Fruit fly (Drosophila melanogaster) whole organism, embryonic: ENCODE measurements around the gene erm.

Experiments used
- Asciz ChIP-seq: fragments of 200-800 bp; sonication (Bioruptor generic); optimal IDR thresholded peaks from 2 replicates; lab custom pipeline; 2017; ENCODE audit warnings: missing biosample characterization, mild to moderate bottlenecking, missing genetic modification characterization, missing genetic modification reagents
- Atf6 ChIP-seq: fragments of 200-800 bp; sonication (Bioruptor generic); IDR thresholded peaks from 2 replicates; pipeline ENCODE4 v1.3.6; 2022; ENCODE audit warnings: missing biosample characterization, missing genetic modification characterization
- Bdp1 ChIP-seq: fragments of 200-800 bp; sonication (Bioruptor generic); optimal IDR thresholded peaks from 3 replicates; lab custom pipeline; 2016; ENCODE audit warnings: missing biosample characterization, missing genetic modification characterization
- CG10209 ChIP-seq: fragments of 200-800 bp; sonication (Bioruptor generic); optimal IDR thresholded peaks from 3 replicates; lab custom pipeline; 2017; ENCODE audit warnings: missing biosample characterization, mild to moderate bottlenecking, missing genetic modification characterization, missing genetic modification reagents
- CG10267 ChIP-seq: fragments of 200-800 bp; sonication (Bioruptor generic); optimal IDR thresholded peaks from 2 replicates; lab custom pipeline; 2018; ENCODE audit warnings: missing biosample characterization, mild to moderate bottlenecking, missing genetic modification characterization, moderate library complexity
- CG10654 ChIP-seq: fragments of 200-800 bp; sonication (Bioruptor generic); optimal IDR thresholded peaks from 2 replicates; lab custom pipeline; 2016; ENCODE audit warnings: missing biosample characterization, missing genetic modification characterization
- CG11695 ChIP-seq: fragments of 200-800 bp; sonication (Bioruptor generic); IDR thresholded peaks from 3 replicates; pipeline ENCODE4 v1.3.6; 2022; ENCODE audit warnings: missing biosample characterization, missing genetic modification characterization
- CG12104 ChIP-seq: fragments of 200-800 bp; sonication (Bioruptor generic); optimal IDR thresholded peaks from 3 replicates; lab custom pipeline; 2016; ENCODE audit warnings: missing biosample characterization, missing genetic modification characterization
- CG13287 ChIP-seq: fragments of 200-800 bp; sonication (Bioruptor generic); IDR thresholded peaks from 2 replicates; pipeline ENCODE4 v1.3.6; 2022; ENCODE audit warnings: missing biosample characterization, missing genetic modification characterization; ENCODE audit not compliant: partially characterized antibody
- CG14860 ChIP-seq: fragments of 200-800 bp; sonication (Bioruptor generic); IDR thresholded peaks from 3 replicates; pipeline ENCODE4 v1.3.6; 2022; ENCODE audit warnings: missing biosample characterization, missing genetic modification characterization; ENCODE audit not compliant: partially characterized antibody
- CG15601 ChIP-seq: fragments of 200-800 bp; sonication (Bioruptor generic); optimal IDR thresholded peaks from 3 replicates; lab custom pipeline; 2019; ENCODE audit warnings: missing biosample characterization, mild to moderate bottlenecking, missing genetic modification characterization, moderate library complexity
- CG1647 ChIP-seq: fragments of 200-800 bp; sonication (Bioruptor generic); optimal IDR thresholded peaks from 3 replicates; lab custom pipeline; 2016; ENCODE audit warnings: missing biosample characterization, missing genetic modification characterization
- CG17568 ChIP-seq: fragments of 200-800 bp; sonication (Bioruptor generic); optimal IDR thresholded peaks from 2 replicates; lab custom pipeline; 2018; ENCODE audit warnings: missing biosample characterization, mild to moderate bottlenecking, missing genetic modification characterization, moderate library complexity
- CG17912 ChIP-seq: fragments of 200-800 bp; sonication (Bioruptor generic); optimal IDR thresholded peaks from 2 replicates; lab custom pipeline; 2018; ENCODE audit warnings: missing biosample characterization, mild to moderate bottlenecking, missing genetic modification characterization
- CG2120 ChIP-seq: fragments of 200-800 bp; sonication (Bioruptor generic); optimal IDR thresholded peaks from 3 replicates; lab custom pipeline; 2016; ENCODE audit warnings: missing biosample characterization, missing genetic modification characterization
- CG33557 ChIP-seq: fragments of 200-800 bp; sonication (Bioruptor generic); optimal IDR thresholded peaks from 2 replicates; lab custom pipeline; 2019; ENCODE audit warnings: missing biosample characterization, mild to moderate bottlenecking, missing genetic modification characterization, moderate library complexity
- CG34224 ChIP-seq: fragments of 200-800 bp; sonication (Bioruptor generic); IDR thresholded peaks from 3 replicates; pipeline ENCODE4 v1.3.6; 2022; ENCODE audit warnings: missing biosample characterization, missing genetic modification characterization; ENCODE audit not compliant: partially characterized antibody
- CG3995 ChIP-seq: fragments of 200-800 bp; sonication (Bioruptor generic); optimal IDR thresholded peaks from 3 replicates; lab custom pipeline; 2016; ENCODE audit warnings: missing biosample characterization, missing genetic modification characterization
- CG42726 ChIP-seq: fragments of 200-800 bp; sonication (Bioruptor generic); IDR thresholded peaks from 2 replicates; pipeline ENCODE4 v1.3.6; 2022; ENCODE audit warnings: missing biosample characterization, missing genetic modification characterization; ENCODE audit not compliant: partially characterized antibody
- CG4820 ChIP-seq: fragments of 200-800 bp; sonication (Bioruptor generic); optimal IDR thresholded peaks from 3 replicates; lab custom pipeline; 2016; ENCODE audit warnings: missing biosample characterization, missing genetic modification characterization
- CG6791 ChIP-seq: fragments of 200-800 bp; sonication (Bioruptor generic); IDR thresholded peaks from 3 replicates; pipeline ENCODE4 v1.3.6; 2022; ENCODE audit warnings: missing biosample characterization, missing genetic modification characterization; ENCODE audit not compliant: partially characterized antibody
- CG7357 ChIP-seq: fragments of 200-800 bp; sonication (Bioruptor generic); IDR thresholded peaks from 3 replicates; pipeline ENCODE4 v1.3.6; 2022; ENCODE audit warnings: missing biosample characterization, missing genetic modification characterization
- CG7987 ChIP-seq: fragments of 200-800 bp; sonication (Bioruptor generic); optimal IDR thresholded peaks from 2 replicates; lab custom pipeline; 2018; ENCODE audit warnings: missing biosample characterization, mild to moderate bottlenecking, missing genetic modification characterization, moderate library complexity
- CG8290 ChIP-seq, 3 experiments: fragments of 200-800 bp; sonication (Bioruptor generic); optimal IDR thresholded peaks; 2 replicates each; lab custom pipeline; 2016 to 2019; ENCODE audit warnings: missing biosample characterization in 3 of 3, missing genetic modification characterization in 3 of 3, mild to moderate bottlenecking in 2 of 3, moderate library complexity in 1 of 3
- CG9609 ChIP-seq: fragments of 200-800 bp; sonication (Bioruptor generic); optimal IDR thresholded peaks from 3 replicates; lab custom pipeline; 2016; ENCODE audit warnings: missing biosample characterization, missing genetic modification characterization
- CTCF ChIP-seq: fragments of 200-800 bp; sonication (Bioruptor generic); optimal IDR thresholded peaks from 2 replicates; lab custom pipeline; 2017; ENCODE audit warnings: missing biosample characterization, mild to moderate bottlenecking, missing genetic modification characterization, moderate library complexity
- Doc3 ChIP-seq: fragments of 200-800 bp; sonication (Bioruptor generic); IDR thresholded peaks from 3 replicates; pipeline ENCODE4 v1.3.6; 2022; ENCODE audit warnings: missing biosample characterization, missing genetic modification characterization; ENCODE audit not compliant: partially characterized antibody
- Dref ChIP-seq: fragments of 200-800 bp; sonication (Bioruptor generic); IDR thresholded peaks from 2 replicates; pipeline ENCODE4 v1.3.6; 2022; ENCODE audit warnings: missing biosample characterization, missing genetic modification characterization
- Drgx ChIP-seq: fragments of 200-800 bp; sonication (Bioruptor generic); IDR thresholded peaks from 2 replicates; pipeline ENCODE4 v1.3.6; 2022; ENCODE audit warnings: missing biosample characterization, missing genetic modification characterization
- Ets65A ChIP-seq: fragments of 200-800 bp; sonication (Bioruptor generic); peaks from one replicate; lab custom pipeline; 2016; ENCODE audit warnings: missing biosample characterization, missing genetic modification characterization
- Meics ChIP-seq: fragments of 200-800 bp; sonication (Bioruptor generic); optimal IDR thresholded peaks from 2 replicates; lab custom pipeline; 2017; ENCODE audit warnings: missing biosample characterization, mild to moderate bottlenecking, missing genetic modification characterization
- Opbp ChIP-seq: fragments of 200-800 bp; sonication (Bioruptor generic); IDR thresholded peaks from 3 replicates; pipeline ENCODE4 v1.3.6; 2022; ENCODE audit warnings: missing biosample characterization, missing genetic modification characterization; ENCODE audit not compliant: partially characterized antibody
- Sox100B ChIP-seq: fragments of 200-800 bp; sonication (Bioruptor generic); optimal IDR thresholded peaks from 3 replicates; lab custom pipeline; 2018; ENCODE audit warnings: missing biosample characterization, mild to moderate bottlenecking, missing genetic modification characterization
- Tbp ChIP-seq: fragments of >200 bp; optimal IDR thresholded peaks from 2 replicates; lab custom pipeline; 2018; ENCODE audit warnings: missing biosample characterization, missing genetic modification characterization
- Xbp1 ChIP-seq: fragments of 200-800 bp; sonication (Bioruptor generic); optimal IDR thresholded peaks from 3 replicates; lab custom pipeline; 2016; ENCODE audit warnings: missing biosample characterization, mild to moderate bottlenecking, missing genetic modification characterization
- Xrp1 ChIP-seq: fragments of 200-800 bp; sonication (Bioruptor generic); IDR thresholded peaks from 2 replicates; pipeline ENCODE4 v1.3.6; 2022; ENCODE audit warnings: missing biosample characterization, missing genetic modification characterization
- amos ChIP-seq: fragments of 200-800 bp; sonication (Bioruptor generic); IDR thresholded peaks from 2 replicates; pipeline ENCODE4 v1.3.6; 2022; ENCODE audit warnings: missing biosample characterization, missing genetic modification characterization; ENCODE audit not compliant: partially characterized antibody
- chinmo ChIP-seq: fragments of 200-800 bp; sonication (Bioruptor generic); IDR thresholded peaks from 4 replicates; pipeline ENCODE4 v1.3.6; 2022; ENCODE audit warnings: missing biosample characterization, missing genetic modification characterization; ENCODE audit not compliant: partially characterized antibody
- dpn ChIP-seq, 2 experiments: fragments of 200-800 bp; sonication (Bioruptor generic); optimal IDR thresholded peaks; 3 replicates each; lab custom pipeline; 2016; ENCODE audit warnings: missing biosample characterization in 2 of 2, missing genetic modification characterization in 2 of 2
- gce ChIP-seq: fragments of 200-800 bp; sonication (Bioruptor generic); IDR thresholded peaks from 3 replicates; pipeline ENCODE4 v1.3.6; 2022; ENCODE audit warnings: missing biosample characterization, missing genetic modification characterization
- gcm2 ChIP-seq: fragments of 200-800 bp; sonication (Bioruptor generic); optimal IDR thresholded peaks from 2 replicates; lab custom pipeline; 2016; ENCODE audit warnings: missing biosample characterization, missing genetic modification characterization
- h ChIP-seq: fragments of >200 bp; optimal IDR thresholded peaks from 2 replicates; lab custom pipeline; 2017
- hbn ChIP-seq: fragments of 200-800 bp; sonication (Bioruptor generic); IDR thresholded peaks from 2 replicates; pipeline ENCODE4 v1.3.6; 2022; ENCODE audit warnings: missing biosample characterization, missing genetic modification characterization; ENCODE audit not compliant: partially characterized antibody
- nerfin-1 ChIP-seq: fragments of 200-800 bp; sonication (Bioruptor generic); optimal IDR thresholded peaks from 3 replicates; lab custom pipeline; 2019; ENCODE audit warnings: missing biosample characterization, mild to moderate bottlenecking, missing genetic modification characterization, moderate library complexity
- repo ChIP-seq: fragments of 200-800 bp; sonication (Bioruptor generic); optimal IDR thresholded peaks from 2 replicates; lab custom pipeline; 2016; ENCODE audit warnings: missing biosample characterization, missing genetic modification characterization
- sna ChIP-seq: fragments of 200-800 bp; sonication (Bioruptor generic); IDR thresholded peaks from 2 replicates; pipeline ENCODE4 v1.3.6; 2022; ENCODE audit warnings: missing biosample characterization, missing genetic modification characterization; ENCODE audit not compliant: partially characterized antibody
- tgo ChIP-seq: fragments of 200-800 bp; sonication (Bioruptor generic); IDR thresholded peaks from 3 replicates; pipeline ENCODE4 v1.3.6; 2022; ENCODE audit warnings: missing biosample characterization, missing genetic modification characterization
- tna ChIP-seq: fragments of 200-800 bp; sonication (Bioruptor generic); IDR thresholded peaks from 2 replicates; pipeline ENCODE4 v1.3.6; 2022; ENCODE audit warnings: missing biosample characterization, missing genetic modification characterization; ENCODE audit not compliant: partially characterized antibody
- unc-4 ChIP-seq: fragments of 200-800 bp; sonication (Bioruptor generic); IDR thresholded peaks from 2 replicates; pipeline ENCODE4 v1.3.6; 2022; ENCODE audit warnings: missing biosample characterization, missing genetic modification characterization; ENCODE audit not compliant: partially characterized antibody
- vnd ChIP-seq: fragments of 200-800 bp; sonication (Bioruptor generic); IDR thresholded peaks from 3 replicates; pipeline ENCODE4 v1.3.6; 2022; ENCODE audit warnings: missing biosample characterization, missing genetic modification characterization; ENCODE audit not compliant: partially characterized antibody

The erm gene

DNA sequence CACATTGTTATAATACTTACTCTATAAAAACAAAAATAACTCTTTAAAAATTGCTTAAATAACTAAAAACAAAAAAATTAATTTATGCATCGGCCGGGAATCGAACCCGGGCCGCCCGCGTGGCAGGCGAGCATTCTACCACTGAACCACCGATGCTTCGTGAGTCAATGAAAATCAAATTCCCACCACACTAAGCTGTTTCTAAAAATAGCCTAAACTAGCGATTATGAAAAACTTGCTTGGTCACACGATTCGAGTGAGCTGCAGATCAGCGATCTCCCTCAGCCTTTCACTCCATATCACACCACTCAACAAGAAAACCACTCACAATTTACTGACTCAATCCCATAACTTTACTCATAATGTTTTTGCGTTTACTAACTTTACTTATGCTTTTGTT is 32.2 kb downstream of the erm start (continued):
- TF ChIP-seq sna (GFP tag; lab: Robert Waterston, UW) (peak; percentile 58), CG33557 (no peak), dpn (GFP tag; optimal IDR thresholded peaks at IDR 0.05; lab: Kevin White, UChicago) (no peak), tgo (GFP tag; lab: Robert Waterston, UW) (no peak), CTCF (GFP tag; lab: Kevin White, UChicago) (no peak), Atf6 (GFP tag; lab: Robert Waterston, UW) (no peak), Tbp (no peak), CG42726 (0 out of 2 replicates have a peak, but pooled peaks have one; percentile 50), Xbp1 (GFP tag; lab: Kevin White, UChicago) (no peak), tna (GFP tag; lab: Robert Waterston, UW) (0 out of 2 replicates have a peak, but pooled peaks have one; percentile 43), unc-4 (GFP tag; lab: Robert Waterston, UW) (peak; percentile 32), CG9609 (GFP tag; lab: Kevin White, UChicago) (no peak), Asciz (GFP tag; lab: Kevin White, UChicago) (no peak), Bdp1 (GFP tag; lab: Kevin White, UChicago) (peak; percentile 97), Opbp (GFP tag; lab: Robert Waterston, UW) (peak; percentile 84), CG2120 (GFP tag; lab: Kevin White, UChicago) (no peak), CG10654 (GFP tag; lab: Kevin White, UChicago) (no peak), Sox100B (no peak), Meics (GFP tag; lab: Kevin White, UChicago) (no peak), hbn (GFP tag; lab: Robert Waterston, UW) (peak; percentile 26; the same call in 1 of the 2 replicates), CG17568 (GFP tag; lab: Kevin White, UChicago) (no peak), CG3995 (GFP tag; lab: Kevin White, UChicago) (no peak), CG6791 (GFP tag; lab: Robert Waterston, UW) (peak; percentile 82), h (lab: Kevin White, UChicago) (no peak), amos (peak; percentile 75), CG15601 (no peak), Xrp1 (GFP tag; lab: Robert Waterston, UW) (no peak), Doc3 (GFP tag; lab: Robert Waterston, UW) (no peak), CG1647 (no peak), repo (GFP tag; lab: Kevin White, UChicago) (no peak), Drgx (no peak), CG8290 (GFP tag; optimal IDR thresholded peaks at IDR 0.05; lab: Kevin White, UChicago) (no peak), CG8290 (tag; optimal IDR thresholded peaks at IDR 0.05; lab: Kevin White, UChicago) (no peak), CG34224 (GFP tag; lab: Robert Waterston, UW) (peak; percentile 53), CG7987 (GFP tag; lab: Kevin White, UChicago) (no peak), chinmo (GFP tag; lab: Robert Waterston, UW) (peak; percentile 72; the same call in 2 of the 4 replicates), vnd (GFP tag; lab: Robert Waterston, UW) (peak; percentile 56; the same call in 2 of the 3 replicates), gcm2 (no peak), CG4820 (no peak), CG10209 (no peak), gce (GFP tag; lab: Robert Waterston, UW) (no peak), nerfin-1 (tag; lab: Kevin White, UChicago) (no peak), CG14860 (GFP tag; lab: Robert Waterston, UW) (peak; percentile 42; the same call in 1 of the 3 replicates), CG7357 (GFP tag; lab: Robert Waterston, UW) (no peak), CG10267 (no peak), CG11695 (GFP tag; lab: Robert Waterston, UW) (no peak), CG17912 (GFP tag; lab: Kevin White, UChicago) (no peak), Dref (GFP tag; lab: Robert Waterston, UW) (no peak), Ets65A (no peak), CG13287 (GFP tag; lab: Robert Waterston, UW) (peak; percentile 37), CG12104 (GFP tag; lab: Kevin White, UChicago) (no peak)
